Worm (Caenorhabditis elegans): Measurements from ENCODE around the gene math-24.
"Not testable (repeated sequence)": the region's sequence is repeated elsewhere in the genome, so short reads cannot be mapped to it uniquely, and the experiment has no call there.

math-24 gene

ce11 chrII:1854094-1854493, 45.9 kb upstream of the math-24 start, which contains the start of gene fbxb-95:
Gene fbxb-95 (plus strand): TSS chrII:1854394.
- not testable (repeated sequence) for TF ChIP-seq mab-5 (tag; optimal IDR thresholded peaks at IDR 0.05); zip-8 (tag; optimal IDR thresholded peaks at IDR 0.05); bed-3 (GFP tag; optimal IDR thresholded peaks at IDR 0.05)

- peak; percentile 2 for TF ChIP-seq mep-1 (tag; optimal IDR thresholded peaks at IDR 0.05)
Measured at ce11 chrII:1861285-1861793, 38.7 kb upstream of the math-24 start, which contains the start of gene C16C4.18. Gene C16C4.18 (minus strand): TSS chrII:1861335.

ce11 chrII:1862334-1862733, 37.7 kb upstream of the math-24 start, which contains the start of gene fbxb-98:
Gene fbxb-98 (plus strand): TSS chrII:1862634.
- not testable (repeated sequence) for TF ChIP-seq nhr-237 (tag; optimal IDR thresholded peaks at IDR 0.05); drap-1 (GFP tag; optimal IDR thresholded peaks at IDR 0.05); sem-2 (GFP tag; optimal IDR thresholded peaks at IDR 0.05)

DNA sequence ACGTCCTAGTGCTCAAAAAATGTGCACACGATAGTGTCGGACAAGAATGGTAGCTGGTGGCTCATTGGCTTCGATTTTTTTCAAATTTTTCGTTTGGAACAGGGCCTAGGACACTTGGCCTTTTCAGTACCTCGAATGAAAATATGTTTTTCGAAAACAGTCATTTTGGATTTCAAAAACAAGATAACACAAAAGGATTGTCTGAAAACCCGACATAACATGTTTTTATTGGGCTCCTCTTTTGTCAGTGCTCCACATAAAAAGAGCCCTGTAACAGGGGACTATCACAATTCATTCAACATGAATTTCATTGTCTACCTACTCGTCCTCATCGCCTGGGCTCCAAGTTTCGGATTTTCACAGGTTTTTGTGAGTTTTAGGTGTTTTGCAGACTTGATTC, 35.8 kb upstream of the math-24 start, which contains the start of gene C16C4.17:
TSS of gene C16C4.17 (plus strand) at position 301 of the 400 bp plus-strand sequence.
- TF ChIP-seq lin-32 (GFP tag; optimal IDR thresholded peaks at IDR 0.05) (no peak), snpc-4 (tag; optimal IDR thresholded peaks at IDR 0.05) (no peak), cnd-1 (tag; optimal IDR thresholded peaks at IDR 0.05) (no peak), pha-4 (tag; optimal IDR thresholded peaks at IDR 0.05) (no peak), ceh-83 (GFP tag; optimal IDR thresholded peaks at IDR 0.05) (no peak), zip-8 (tag; optimal IDR thresholded peaks at IDR 0.05) (no peak), nhr-12 (tag; optimal IDR thresholded peaks at IDR 0.05) (no peak), sptf-1 (tag; optimal IDR thresholded peaks at IDR 0.05) (no peak), nhr-76 (tag; optimal IDR thresholded peaks at IDR 0.05) (no peak), mep-1 (tag; optimal IDR thresholded peaks at IDR 0.05) (no peak), hlh-1 (tag; optimal IDR thresholded peaks at IDR 0.05) (no peak), lin-13 (tag; optimal IDR thresholded peaks at IDR 0.05) (no peak), ham-2 (GFP tag; optimal IDR thresholded peaks at IDR 0.05) (no peak), M03D4.4 (tag; optimal IDR thresholded peaks at IDR 0.05) (no peak), mab-5 (tag; optimal IDR thresholded peaks at IDR 0.05) (no peak)

- no peak for TF ChIP-seq snpc-4 (tag; optimal IDR thresholded peaks at IDR 0.05)
- TF ChIP-seq ztf-11 (tag; optimal IDR thresholded peaks at IDR 0.05), result no peak
- no peak for TF ChIP-seq mab-5 (tag; optimal IDR thresholded peaks at IDR 0.05)
- TF ChIP-seq zip-8 (tag; optimal IDR thresholded peaks at IDR 0.05), result no peak
- no peak for TF ChIP-seq unc-120 (tag; optimal IDR thresholded peaks at IDR 0.05; ENCODE audit: poor library complexity, severe bottlenecking)
- no peak for TF ChIP-seq elt-3 (tag; optimal IDR thresholded peaks at IDR 0.05)
- TF ChIP-seq sem-2 (GFP tag; optimal IDR thresholded peaks at IDR 0.05), result no peak
- no peak for TF ChIP-seq M03D4.4 (tag; optimal IDR thresholded peaks at IDR 0.05)
- no peak for TF ChIP-seq ham-2 (GFP tag; optimal IDR thresholded peaks at IDR 0.05)
- TF ChIP-seq lin-13 (tag; optimal IDR thresholded peaks at IDR 0.05), result no peak
- no peak for TF ChIP-seq nhr-28 (tag; optimal IDR thresholded peaks at IDR 0.05)
- no peak for TF ChIP-seq blmp-1 (tag; optimal IDR thresholded peaks at IDR 0.05)
- TF ChIP-seq nhr-76 (tag; optimal IDR thresholded peaks at IDR 0.05), result no peak
- TF ChIP-seq tbx-8 (GFP tag; optimal IDR thresholded peaks at IDR 0.05), result no peak
- no peak for TF ChIP-seq lsy-2 (tag; optimal IDR thresholded peaks at IDR 0.05)
- no peak for TF ChIP-seq bed-3 (GFP tag; optimal IDR thresholded peaks at IDR 0.05)
- TF ChIP-seq unc-62 (GFP tag; optimal IDR thresholded peaks at IDR 0.05), result no peak
- TF ChIP-seq ces-1 (GFP tag; optimal IDR thresholded peaks at IDR 0.05), result no peak
- no peak for TF ChIP-seq flh-1 (GFP tag; optimal IDR thresholded peaks at IDR 0.05)
- TF ChIP-seq pha-4 (tag; optimal IDR thresholded peaks at IDR 0.05), result no peak
Measured at ce11 chrII:1865683-1866431, 34.2 kb upstream of the math-24 start, which contains the start of gene math-15. Gene math-15 (plus strand): TSS chrII:1866381.

- TF ChIP-seq sem-2 (GFP tag; optimal IDR thresholded peaks at IDR 0.05) (no peak), M03D4.4 (tag; optimal IDR thresholded peaks at IDR 0.05) (no peak), mep-1 (tag; optimal IDR thresholded peaks at IDR 0.05) (no peak), lsy-2 (tag; optimal IDR thresholded peaks at IDR 0.05) (no peak), hlh-1 (tag; optimal IDR thresholded peaks at IDR 0.05) (no peak), bed-3 (GFP tag; optimal IDR thresholded peaks at IDR 0.05) (no peak)
Measured at ce11 chrII:1869120-1869519, 30.9 kb upstream of the math-24 start, which contains the start of gene math-14. Gene math-14 (plus strand): TSS chrII:1869420.
